Worm (Caenorhabditis elegans): Measurements from ENCODE around the gene C16A11.10.

C16A11.10 gene

DNA sequence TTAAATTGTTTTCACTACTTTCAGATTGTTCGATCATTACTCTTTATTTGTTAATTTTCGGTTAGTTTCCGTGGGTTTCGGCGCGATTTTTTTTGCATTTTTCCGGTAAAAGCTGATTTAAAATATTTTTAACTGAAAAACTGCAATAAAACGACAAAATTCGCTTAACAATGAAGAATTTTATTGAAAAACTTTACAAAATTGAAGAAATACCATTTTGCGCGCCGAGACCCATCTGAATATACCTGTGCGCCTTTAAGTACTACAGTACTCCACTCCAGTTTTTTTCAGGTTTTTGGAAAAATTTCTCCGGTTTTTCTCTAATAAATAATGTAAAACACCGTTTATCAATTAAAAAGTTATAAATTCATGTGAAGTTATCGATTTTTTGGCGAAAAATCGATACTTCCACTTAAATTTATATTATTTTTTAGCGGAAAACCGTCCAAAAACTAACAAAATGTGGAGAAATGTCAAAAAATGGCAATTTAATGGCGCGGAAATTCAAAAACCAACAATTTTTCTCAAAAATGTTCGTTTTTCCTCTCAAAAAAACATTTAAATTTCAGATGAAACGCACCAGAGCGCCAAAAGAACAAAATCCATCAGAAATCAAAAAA is at the start of gene C16A11.10:
Gene C16A11.10, plus strand, starts transcription at position 570 of the 620 bp plus-strand sequence.
- TF ChIP-seq lsy-12 (tag; optimal IDR thresholded peaks at IDR 0.05) = no peak
- TF ChIP-seq unc-62 (GFP tag; optimal IDR thresholded peaks at IDR 0.05) = no peak
- no peak for TF ChIP-seq pha-4 (tag; optimal IDR thresholded peaks at IDR 0.05)
- no peak for TF ChIP-seq tbx-2 (tag; optimal IDR thresholded peaks at IDR 0.05)
- TF ChIP-seq pqm-1 (tag; optimal IDR thresholded peaks at IDR 0.05) = no peak
- TF ChIP-seq aly-2 (tag; optimal IDR thresholded peaks at IDR 0.05) = no peak
- no peak for TF ChIP-seq ceh-28 (tag; optimal IDR thresholded peaks at IDR 0.05)
- no peak for TF ChIP-seq zag-1 (tag; optimal IDR thresholded peaks at IDR 0.05)
- no peak for TF ChIP-seq ceh-9 (tag; optimal IDR thresholded peaks at IDR 0.05)
- no peak for TF ChIP-seq fos-1 (tag; optimal IDR thresholded peaks at IDR 0.05)
- TF ChIP-seq daf-12 (tag; optimal IDR thresholded peaks at IDR 0.05) = no peak
- TF ChIP-seq nhr-23 (tag; optimal IDR thresholded peaks at IDR 0.05) = no peak
- no peak for TF ChIP-seq ZK546.5 (tag; optimal IDR thresholded peaks at IDR 0.05)
- no peak for TF ChIP-seq nhr-25 (tag; optimal IDR thresholded peaks at IDR 0.05)
- no peak for TF ChIP-seq ztf-11 (tag; optimal IDR thresholded peaks at IDR 0.05)
- TF ChIP-seq hmg-11 (tag; optimal IDR thresholded peaks at IDR 0.05) = no peak
- TF ChIP-seq fkh-2 (tag; optimal IDR thresholded peaks at IDR 0.05) = no peak
- TF ChIP-seq nfya-1 (tag; optimal IDR thresholded peaks at IDR 0.05; ENCODE audit: insufficient read depth) = no peak
- TF ChIP-seq egl-5 (tag; optimal IDR thresholded peaks at IDR 0.05) = no peak
- TF ChIP-seq fkh-10 (GFP tag; optimal IDR thresholded peaks at IDR 0.05) = no peak

DNA sequence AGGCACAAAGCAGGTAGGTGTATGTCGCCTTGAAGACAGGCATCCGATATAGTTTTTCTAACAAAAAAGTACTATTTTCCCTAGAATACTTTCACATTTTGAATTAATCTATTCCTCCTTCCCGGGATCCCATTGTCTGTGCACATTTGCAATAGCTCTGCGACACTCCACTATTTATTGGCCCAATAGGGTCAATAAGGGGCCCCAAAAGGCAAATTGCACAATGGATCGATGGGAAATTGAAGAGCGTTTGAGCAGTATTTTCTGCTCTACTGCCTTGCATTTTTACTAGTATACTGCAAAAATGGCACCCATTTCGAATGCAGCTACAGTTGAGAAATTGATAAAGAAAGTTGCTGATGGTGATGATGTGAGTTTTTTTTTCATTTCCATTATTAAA is 48.8 kb upstream of the C16A11.10 start, which contains the start of gene R03H10.11:
Gene R03H10.11, plus strand, starts transcription at position 301 of the 400 bp plus-strand sequence.
- TF ChIP-seq egl-5 (tag; optimal IDR thresholded peaks at IDR 0.05) (no peak), hmg-11 (tag; optimal IDR thresholded peaks at IDR 0.05) (no peak)

DNA sequence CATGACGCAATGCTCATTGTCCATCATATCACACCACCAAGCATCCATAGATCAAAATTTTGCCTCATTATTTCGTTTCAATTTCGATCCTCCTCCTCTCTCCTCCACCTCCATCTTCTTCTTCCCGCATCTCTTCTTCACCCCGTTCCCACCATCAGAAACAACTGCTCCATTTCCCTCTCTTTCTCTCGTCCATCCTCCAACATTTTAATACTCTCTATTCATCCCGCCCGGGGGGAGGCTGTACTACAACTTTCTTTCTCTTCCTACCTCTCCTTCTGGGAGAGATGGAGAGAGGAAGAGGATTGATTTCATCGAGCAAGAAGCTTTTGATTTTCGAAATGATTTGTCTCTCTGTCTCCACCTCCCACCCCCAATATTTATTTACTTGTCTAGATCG is 47.2 kb upstream of the C16A11.10 start:
- TF ChIP-seq ztf-4 (tag; optimal IDR thresholded peaks at IDR 0.05) (no peak), zag-1 (tag; optimal IDR thresholded peaks at IDR 0.05) (no peak), nhr-237 (tag; optimal IDR thresholded peaks at IDR 0.05) (no peak), snpc-4 (tag; optimal IDR thresholded peaks at IDR 0.05) (no peak)

- no peak for TF ChIP-seq unc-39 (tag; optimal IDR thresholded peaks at IDR 0.05)
- no peak for TF ChIP-seq ama-1 (optimal IDR thresholded peaks at IDR 0.05)
- TF ChIP-seq mdl-1 (tag; optimal IDR thresholded peaks at IDR 0.05) = no peak
- no peak for TF ChIP-seq egl-27 (tag; optimal IDR thresholded peaks at IDR 0.05)
- TF ChIP-seq jun-1 (tag; optimal IDR thresholded peaks at IDR 0.05) = no peak
- no peak for TF ChIP-seq nhr-25 (tag; optimal IDR thresholded peaks at IDR 0.05)
- TF ChIP-seq nhr-12 (tag; optimal IDR thresholded peaks at IDR 0.05) = no peak
- TF ChIP-seq ceh-82 (tag; optimal IDR thresholded peaks at IDR 0.05) = no peak
- no peak for TF ChIP-seq fos-1 (tag; optimal IDR thresholded peaks at IDR 0.05)
- TF ChIP-seq pqm-1 (tag; optimal IDR thresholded peaks at IDR 0.05) = no peak
- TF ChIP-seq nhr-11 (tag; optimal IDR thresholded peaks at IDR 0.05) = no peak
- no peak for TF ChIP-seq elt-2 (tag; optimal IDR thresholded peaks at IDR 0.05)
Measured at ce11 chrII:4186364-4186763, 44.8 kb upstream of the C16A11.10 start, which contains the start of gene cpna-1. TSS of gene cpna-1 (plus strand) at chrII:4186664.

DNA sequence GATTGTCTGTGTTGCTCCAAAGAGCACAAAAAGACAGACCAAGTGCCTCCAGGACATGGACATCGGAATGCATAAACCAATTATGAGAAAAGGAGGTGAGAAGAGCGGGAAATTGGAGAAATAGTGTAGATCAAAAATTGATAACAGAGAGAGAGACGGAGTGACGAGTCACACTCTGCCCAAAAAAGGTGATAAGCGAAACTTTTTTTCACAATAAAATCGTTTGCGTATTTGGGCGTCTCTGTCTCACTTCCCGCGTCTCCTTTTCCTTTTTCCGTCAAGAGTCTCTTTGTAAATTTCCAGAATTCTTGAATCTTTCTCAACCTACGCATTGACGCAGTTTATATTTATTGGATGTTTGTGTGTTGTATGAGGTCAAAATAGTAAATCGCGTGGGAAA is 37.1 kb upstream of the C16A11.10 start, which contains the start of gene mth-2:
Gene mth-2, minus strand, starts transcription at position 188 of the 400 bp plus-strand sequence.
- TF ChIP-seq nhr-11 (tag; optimal IDR thresholded peaks at IDR 0.05) = no peak
- peak; percentile 95 for TF ChIP-seq elt-2 (tag; optimal IDR thresholded peaks at IDR 0.05)
- no peak for TF ChIP-seq nhr-28 (tag; optimal IDR thresholded peaks at IDR 0.05)
- TF ChIP-seq elt-3 (tag; optimal IDR thresholded peaks at IDR 0.05) = no peak
- TF ChIP-seq aly-2 (tag; optimal IDR thresholded peaks at IDR 0.05) = no peak
- TF ChIP-seq pha-4 (tag; optimal IDR thresholded peaks at IDR 0.05) = no peak
- TF ChIP-seq unc-62 (GFP tag; optimal IDR thresholded peaks at IDR 0.05) = no peak
- no peak for TF ChIP-seq eor-1 (tag; optimal IDR thresholded peaks at IDR 0.05)
- peak; percentile 14 for TF ChIP-seq ceh-28 (tag; optimal IDR thresholded peaks at IDR 0.05)
- no peak for TF ChIP-seq unc-39 (tag; optimal IDR thresholded peaks at IDR 0.05)
- TF ChIP-seq nhr-12 (tag; optimal IDR thresholded peaks at IDR 0.05) = no peak
- TF ChIP-seq nhr-76 (tag; optimal IDR thresholded peaks at IDR 0.05) = no peak
- TF ChIP-seq lin-15B (tag; optimal IDR thresholded peaks at IDR 0.05) = no peak
- TF ChIP-seq pqm-1 (tag; optimal IDR thresholded peaks at IDR 0.05) = peak; percentile 78
- no peak for TF ChIP-seq zag-1 (tag; optimal IDR thresholded peaks at IDR 0.05)
- no peak for TF ChIP-seq sea-2 (GFP tag; optimal IDR thresholded peaks at IDR 0.05)
- no peak for TF ChIP-seq lsy-12 (tag; optimal IDR thresholded peaks at IDR 0.05)
- TF ChIP-seq fkh-10 (GFP tag; optimal IDR thresholded peaks at IDR 0.05) = no peak
- no peak for TF ChIP-seq ztf-11 (tag; optimal IDR thresholded peaks at IDR 0.05)
- peak; percentile 28 for TF ChIP-seq jun-1 (tag; optimal IDR thresholded peaks at IDR 0.05)
- TF ChIP-seq nfya-1 (tag; optimal IDR thresholded peaks at IDR 0.05; ENCODE audit: insufficient read depth) = no peak
- TF ChIP-seq nhr-77 (tag; optimal IDR thresholded peaks at IDR 0.05) = no peak
